Fruit fly (Drosophila melanogaster): Measurements from ENCODE around the gene CG33645.
A peak's percentile ranks its signal among the peaks of the same experiment; 100 is the strongest.

The CG33645 gene

dm6 chr2L:13512182-13513032 is 20.2 kb upstream of the CG33645 start (continued):
- TF ChIP-seq MTF-1 (GFP tag; optimal IDR thresholded peaks at IDR 0.05; ENCODE audit: borderline replicate concordance): peak; percentile 3
- TF ChIP-seq wdn (GFP tag; IDR thresholded peaks at IDR 0.05): no peak; the same call in 1 of the 2 replicates
- TF ChIP-seq CG13424 (tag; optimal IDR thresholded peaks at IDR 0.05): peak; percentile 10
- TF ChIP-seq CG2712 (tag; optimal IDR thresholded peaks at IDR 0.05): peak; percentile 32
- TF ChIP-seq CG4730 (GFP tag; IDR thresholded peaks at IDR 0.05): peak; percentile 37
- no peak for TF ChIP-seq shn (GFP tag; optimal IDR thresholded peaks at IDR 0.05)
- peak; percentile 75 for TF ChIP-seq sens (GFP tag)
- TF ChIP-seq Ada2b (GFP tag; IDR thresholded peaks at IDR 0.05): peak; percentile 44
- TF ChIP-seq Ets97D (GFP tag; optimal IDR thresholded peaks at IDR 0.05): no peak
- TF ChIP-seq Fer1 (GFP tag; optimal IDR thresholded peaks at IDR 0.05): no peak
- TF ChIP-seq CG2129 (GFP tag; IDR thresholded peaks at IDR 0.05; ENCODE audit: partially characterized antibody): no peak
- no peak for TF ChIP-seq NC2β (GFP tag; optimal IDR thresholded peaks at IDR 0.05)
- no peak for TF ChIP-seq CG8944 (GFP tag; optimal IDR thresholded peaks at IDR 0.05)
- TF ChIP-seq CG8765 (GFP tag; IDR thresholded peaks at IDR 0.05): no peak
- TF ChIP-seq Hey (tag; optimal IDR thresholded peaks at IDR 0.05): no peak
- TF ChIP-seq CG4328 (GFP tag; optimal IDR thresholded peaks at IDR 0.05): no peak
- TF ChIP-seq CG8359 (GFP tag; optimal IDR thresholded peaks at IDR 0.05; ENCODE audit: borderline replicate concordance): no peak
- no peak for TF ChIP-seq Dek (tag; optimal IDR thresholded peaks at IDR 0.05)
- no peak for TF ChIP-seq CG3995 (GFP tag; optimal IDR thresholded peaks at IDR 0.05)
- no peak for TF ChIP-seq CG17912 (GFP tag; optimal IDR thresholded peaks at IDR 0.05)
- peak; percentile 19; the same call in 1 of the 2 replicates for TF ChIP-seq peb (GFP tag; IDR thresholded peaks at IDR 0.05)
- peak; percentile 53 for TF ChIP-seq CG7839 (tag; optimal IDR thresholded peaks at IDR 0.05)
- no peak for TF ChIP-seq BtbVII (GFP tag; optimal IDR thresholded peaks at IDR 0.05)
- no peak for TF ChIP-seq CG14014 (GFP tag; IDR thresholded peaks at IDR 0.05)
- peak; percentile 30 for TF ChIP-seq btn (GFP tag; optimal IDR thresholded peaks at IDR 0.05)
- no peak for TF ChIP-seq CG17612 (GFP tag; IDR thresholded peaks at IDR 0.05)
- TF ChIP-seq CG8089 (GFP tag; optimal IDR thresholded peaks at IDR 0.05): no peak
- peak; percentile 32 for TF ChIP-seq Meics (GFP tag; optimal IDR thresholded peaks at IDR 0.05)
- TF ChIP-seq NK7.1 (GFP tag; optimal IDR thresholded peaks at IDR 0.05): no peak
- peak; percentile 42; the same call in 1 of the 2 replicates for TF ChIP-seq Atf6 (GFP tag; IDR thresholded peaks at IDR 0.05)
- no peak for TF ChIP-seq CG10462 (GFP tag; optimal IDR thresholded peaks at IDR 0.05)
- no peak for TF ChIP-seq wor (GFP tag; IDR thresholded peaks at IDR 0.05)
- no peak for TF ChIP-seq NFAT (GFP tag; IDR thresholded peaks at IDR 0.05)
- no peak for TF ChIP-seq nerfin-2 (GFP tag; IDR thresholded peaks at IDR 0.05; ENCODE audit: partially characterized antibody)
- TF ChIP-seq gsb (GFP tag; IDR thresholded peaks at IDR 0.05): no peak
- peak; percentile 87 for TF ChIP-seq yki (optimal IDR thresholded peaks at IDR 0.05)
- TF ChIP-seq CG34422 (GFP tag; IDR thresholded peaks at IDR 0.05): peak; percentile 38; the same call in 1 of the 3 replicates
- TF ChIP-seq B-H1 (GFP tag; IDR thresholded peaks at IDR 0.05): peak; percentile 17; the same call in 1 of the 3 replicates
- no peak for TF ChIP-seq cad (GFP tag; optimal IDR thresholded peaks at IDR 0.05)
- TF ChIP-seq CG6683 (GFP tag; optimal IDR thresholded peaks at IDR 0.05): no peak
- no peak for TF ChIP-seq Dfd (GFP tag; optimal IDR thresholded peaks at IDR 0.05)
- TF ChIP-seq HmgD (GFP tag; optimal IDR thresholded peaks at IDR 0.05): no peak
- TF ChIP-seq CG12659 (GFP tag; optimal IDR thresholded peaks at IDR 0.05): peak; percentile 40
- TF ChIP-seq Bteb2 (GFP tag; optimal IDR thresholded peaks at IDR 0.05): peak; percentile 26
- TF ChIP-seq phol (tag; optimal IDR thresholded peaks at IDR 0.05): peak; percentile 27
- no peak for TF ChIP-seq CHES-1-like (GFP tag; optimal IDR thresholded peaks at IDR 0.05)
- no peak for TF ChIP-seq CG7963 (GFP tag; IDR thresholded peaks at IDR 0.05; ENCODE audit: partially characterized antibody)
- peak; percentile 37; the same call in 1 of the 2 replicates for TF ChIP-seq CG32532 (GFP tag; IDR thresholded peaks at IDR 0.05)
- no peak for TF ChIP-seq Sry-β (GFP tag; optimal IDR thresholded peaks at IDR 0.05)
- peak; percentile 70; the same call in 1 of the 2 replicates for TF ChIP-seq bowl (GFP tag; IDR thresholded peaks at IDR 0.05)
